Fruit fly (Drosophila melanogaster) whole organism, embryonic: Measurements from ENCODE around the gene CG10761.

ENCODE experiments used
- CG6791 ChIP-seq: fragments of 200-800 bp; sonication (Bioruptor generic); IDR thresholded peaks from 3 replicates; pipeline ENCODE4 v1.3.6; 2022; ENCODE audit warnings: missing biosample characterization, missing genetic modification characterization; ENCODE audit not compliant: partially characterized antibody
- E2f1 ChIP-seq: fragments of 200-800 bp; sonication (Bioruptor generic); IDR thresholded peaks from 2 replicates; pipeline ENCODE4 v1.3.6; 2022; ENCODE audit warnings: missing biosample characterization, missing genetic modification characterization
- Nf-YA ChIP-seq: fragments of 200-800 bp; sonication (Bioruptor generic); IDR thresholded peaks from 2 replicates; pipeline ENCODE4 v1.3.6; 2022; ENCODE audit warnings: missing biosample characterization, missing genetic modification characterization
- Scr ChIP-seq: fragments of 200-800 bp; sonication (Bioruptor generic); IDR thresholded peaks from 2 replicates; pipeline ENCODE4 v1.3.6; 2022; ENCODE audit warnings: missing biosample characterization, missing genetic modification characterization; ENCODE audit not compliant: partially characterized antibody
- dati ChIP-seq: fragments of 200-800 bp; sonication (Bioruptor generic); IDR thresholded peaks from 2 replicates; pipeline ENCODE4 v1.3.6; 2022; ENCODE audit warnings: missing biosample characterization, missing genetic modification characterization
- jumu ChIP-seq: fragments of 200-800 bp; sonication (Bioruptor generic); optimal IDR thresholded peaks from 3 replicates; lab custom pipeline; 2016; ENCODE audit warnings: missing biosample characterization, missing genetic modification characterization
- mam ChIP-seq: fragments of 200-800 bp; sonication (Bioruptor generic); optimal IDR thresholded peaks from 3 replicates; lab custom pipeline; 2016; ENCODE audit warnings: missing biosample characterization, missing genetic modification characterization
- rib ChIP-seq: fragments of 200-800 bp; sonication (Bioruptor generic); IDR thresholded peaks from 2 replicates; pipeline ENCODE4 v1.3.6; 2022; ENCODE audit warnings: missing biosample characterization, missing genetic modification characterization
- vnd ChIP-seq: fragments of 200-800 bp; sonication (Bioruptor generic); IDR thresholded peaks from 3 replicates; pipeline ENCODE4 v1.3.6; 2022; ENCODE audit warnings: missing biosample characterization, missing genetic modification characterization; ENCODE audit not compliant: partially characterized antibody

- TF ChIP-seq CG6791 (GFP tag; lab: Robert Waterston, UW) (no peak), E2f1 (GFP tag; lab: Robert Waterston, UW) (no peak), Scr (GFP tag; lab: Robert Waterston, UW) (no peak), vnd (GFP tag; lab: Robert Waterston, UW) (no peak), jumu (GFP tag; lab: Kevin White, UChicago) (no peak), Nf-YA (GFP tag; lab: Robert Waterston, UW) (no peak), dati (no peak), mam (GFP tag; lab: Kevin White, UChicago) (no peak), rib (GFP tag; lab: Robert Waterston, UW) (no peak)
Observed at dm6 chrX:8177030-8177349, 14.4 kb upstream of the CG10761 start, which contains the start of gene slpr.
